Worm (Caenorhabditis elegans): ENCODE measurements around the gene C32H11.3.

C32H11.3 gene

DNA sequence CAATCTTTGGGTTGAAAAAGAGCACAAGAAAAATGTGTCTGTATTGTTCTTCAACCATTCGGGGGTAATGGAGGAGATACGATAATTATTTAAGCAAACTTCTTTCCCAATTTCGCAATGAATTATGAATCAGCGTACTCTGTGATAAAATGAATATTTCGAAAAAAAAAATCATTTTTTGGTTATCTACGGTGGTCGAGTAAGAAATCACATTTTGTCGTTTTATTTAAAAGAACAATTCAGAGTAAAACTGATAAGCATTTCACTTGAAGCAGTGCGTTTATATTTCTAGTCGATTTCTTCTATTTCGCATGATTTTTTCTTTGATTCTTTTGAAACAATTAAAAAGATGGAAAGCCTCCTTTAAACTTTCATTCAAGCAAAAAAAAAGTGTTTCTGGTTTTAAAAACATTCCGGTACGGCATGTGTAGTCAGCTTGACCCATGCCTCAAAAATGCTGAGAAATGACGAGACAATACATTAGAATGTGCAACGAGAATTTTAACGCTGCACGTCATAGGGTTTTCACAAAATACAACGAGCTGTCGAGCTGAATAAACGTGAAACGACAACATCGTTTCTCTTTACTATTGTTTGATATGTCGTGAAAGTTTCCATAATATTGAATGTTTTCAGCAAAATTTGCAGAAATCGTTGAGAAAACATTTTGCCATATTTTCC lies 15.8 kb upstream of the C32H11.3 start, which contains the start of gene K08D8.2:
Gene K08D8.2 (plus strand): TSS at position 631 of the 681 bp plus-strand sequence.
- TF ChIP-seq cog-1 (tag; optimal IDR thresholded peaks at IDR 0.05) (no peak), tab-1 (GFP tag; IDR thresholded peaks at IDR 0.05) (no peak), flt-1 (GFP tag; IDR thresholded peaks at IDR 0.05) (no peak), T22C8.4 (GFP tag; IDR thresholded peaks at IDR 0.05) (no peak), klf-2 (GFP tag; conservative IDR thresholded peaks at IDR 0.05) (no peak), ztf-29 (GFP tag; IDR thresholded peaks at IDR 0.05) (no peak), med-1 (GFP tag; optimal IDR thresholded peaks at IDR 0.05; ENCODE audit: insufficient read depth) (no peak), ref-1 (GFP tag; conservative IDR thresholded peaks at IDR 0.05) (no peak), ztf-23 (GFP tag; IDR thresholded peaks at IDR 0.05) (no peak)

DNA sequence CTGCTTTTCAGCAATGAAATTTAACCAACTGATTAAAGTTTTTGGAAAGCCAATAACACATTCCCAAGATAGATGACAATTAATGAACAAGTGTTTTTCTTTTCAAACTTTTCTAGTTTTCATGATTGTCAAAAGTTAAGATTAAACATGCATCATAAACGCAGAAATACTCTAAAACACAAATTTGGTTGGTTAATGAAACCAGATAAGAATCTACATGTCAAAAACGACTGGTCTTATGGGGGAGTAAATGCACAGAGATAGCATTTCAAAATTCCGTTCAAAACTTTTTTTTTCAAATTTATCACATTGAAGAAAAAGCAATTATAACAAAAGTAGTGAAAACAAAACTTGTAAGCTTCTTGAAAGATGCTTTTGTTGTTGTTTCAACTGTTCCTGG lies 14.7 kb upstream of the C32H11.3 start:
- no peak for TF ChIP-seq T22C8.4 (GFP tag; IDR thresholded peaks at IDR 0.05)
- no peak for TF ChIP-seq klf-2 (GFP tag; conservative IDR thresholded peaks at IDR 0.05)
- TF ChIP-seq med-1 (GFP tag; optimal IDR thresholded peaks at IDR 0.05; ENCODE audit: insufficient read depth): no peak
- TF ChIP-seq ztf-23 (GFP tag; IDR thresholded peaks at IDR 0.05): no peak
- no peak for TF ChIP-seq ref-1 (GFP tag; conservative IDR thresholded peaks at IDR 0.05)
- TF ChIP-seq cog-1 (tag; optimal IDR thresholded peaks at IDR 0.05): no peak
- TF ChIP-seq ztf-29 (GFP tag; IDR thresholded peaks at IDR 0.05): no peak
- no peak for TF ChIP-seq flt-1 (GFP tag; IDR thresholded peaks at IDR 0.05)
- TF ChIP-seq tab-1 (GFP tag; IDR thresholded peaks at IDR 0.05): no peak

DNA sequence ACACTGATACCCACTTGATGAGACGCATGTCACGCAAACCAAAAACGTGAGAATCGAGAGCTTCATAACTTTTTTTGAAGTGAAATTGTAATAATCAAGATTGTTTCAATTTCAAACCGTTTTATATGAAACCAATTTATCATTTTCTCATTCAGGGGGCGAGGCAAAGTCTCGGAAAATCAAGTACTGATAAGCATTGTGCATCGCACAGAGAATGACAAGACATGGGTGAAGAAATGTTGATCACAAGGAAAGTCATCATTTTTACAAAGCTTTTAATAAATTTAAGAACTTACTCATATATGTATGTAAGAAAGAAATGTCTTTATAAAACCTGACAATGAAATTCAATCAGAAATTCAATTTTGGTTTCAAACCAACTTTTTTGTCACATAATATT lies 11.8 kb upstream of the C32H11.3 start, which contains the start of gene K08D8.3:
Gene K08D8.3 (minus strand): TSS at position 131 of the 400 bp plus-strand sequence.
- TF ChIP-seq T22C8.4 (GFP tag; IDR thresholded peaks at IDR 0.05) (no peak), tab-1 (GFP tag; IDR thresholded peaks at IDR 0.05) (no peak), ztf-23 (GFP tag; IDR thresholded peaks at IDR 0.05) (no peak), klf-2 (GFP tag; conservative IDR thresholded peaks at IDR 0.05) (no peak), ztf-29 (GFP tag; IDR thresholded peaks at IDR 0.05) (no peak), flt-1 (GFP tag; IDR thresholded peaks at IDR 0.05) (no peak), cog-1 (tag; optimal IDR thresholded peaks at IDR 0.05) (no peak), ref-1 (GFP tag; conservative IDR thresholded peaks at IDR 0.05) (no peak), med-1 (GFP tag; optimal IDR thresholded peaks at IDR 0.05; ENCODE audit: insufficient read depth) (no peak)

DNA sequence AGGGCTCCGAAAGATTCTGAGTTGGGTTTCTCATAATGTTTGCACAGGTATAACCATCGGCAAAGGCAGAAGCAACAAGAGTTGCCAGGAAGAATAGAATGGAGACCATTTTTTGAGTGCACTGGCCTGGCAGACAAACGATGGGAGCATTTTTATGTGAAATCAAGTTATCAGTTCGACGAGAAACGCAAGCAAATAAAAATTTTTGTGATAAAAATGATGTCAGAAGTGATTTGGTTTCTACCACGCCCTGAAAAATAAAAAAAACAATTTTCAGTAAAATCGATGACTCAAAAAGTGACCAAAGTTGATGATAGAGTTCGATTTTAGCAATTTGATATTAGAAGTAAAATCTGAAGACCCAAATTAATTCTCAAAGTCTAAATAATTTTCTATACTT lies 8.5 kb upstream of the C32H11.3 start, which contains the start of gene K08D8.4:
Gene K08D8.4 (minus strand): TSS at position 128 of the 400 bp plus-strand sequence.
- no peak for TF ChIP-seq ztf-29 (GFP tag; IDR thresholded peaks at IDR 0.05)
- no peak for TF ChIP-seq klf-2 (GFP tag; conservative IDR thresholded peaks at IDR 0.05)
- no peak for TF ChIP-seq tab-1 (GFP tag; IDR thresholded peaks at IDR 0.05)
- no peak for TF ChIP-seq ztf-23 (GFP tag; IDR thresholded peaks at IDR 0.05)
- TF ChIP-seq T22C8.4 (GFP tag; IDR thresholded peaks at IDR 0.05): no peak
- no peak for TF ChIP-seq ref-1 (GFP tag; conservative IDR thresholded peaks at IDR 0.05)
- no peak for TF ChIP-seq cog-1 (tag; optimal IDR thresholded peaks at IDR 0.05)
- no peak for TF ChIP-seq med-1 (GFP tag; optimal IDR thresholded peaks at IDR 0.05; ENCODE audit: insufficient read depth)
- no peak for TF ChIP-seq flt-1 (GFP tag; IDR thresholded peaks at IDR 0.05)

DNA sequence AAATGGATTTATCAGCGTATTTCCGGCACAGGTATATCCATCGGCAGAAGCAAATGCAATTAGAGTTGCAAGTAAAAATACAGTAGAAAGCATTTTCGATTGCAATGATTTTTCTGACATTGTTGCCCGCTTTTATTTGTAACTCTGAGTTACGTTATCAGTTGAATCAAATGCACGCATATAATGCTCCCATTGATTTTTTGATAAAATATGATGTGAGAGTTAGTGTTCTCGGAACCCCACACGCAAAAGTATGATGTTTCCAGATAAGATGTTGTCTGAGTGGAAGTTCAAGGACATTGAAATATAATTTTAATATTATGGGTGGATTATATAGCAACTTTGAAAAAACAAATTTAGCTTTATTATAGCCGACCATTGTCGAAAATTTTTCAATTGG lies 6.4 kb upstream of the C32H11.3 start, which contains the start of gene K08D8.5:
Gene K08D8.5 (minus strand): TSS at position 140 of the 400 bp plus-strand sequence.
- no peak for TF ChIP-seq klf-2 (GFP tag; conservative IDR thresholded peaks at IDR 0.05)
- no peak for TF ChIP-seq tab-1 (GFP tag; IDR thresholded peaks at IDR 0.05)
- TF ChIP-seq med-1 (GFP tag; optimal IDR thresholded peaks at IDR 0.05; ENCODE audit: insufficient read depth): no peak
- no peak for TF ChIP-seq cog-1 (tag; optimal IDR thresholded peaks at IDR 0.05)
- no peak for TF ChIP-seq flt-1 (GFP tag; IDR thresholded peaks at IDR 0.05)
- TF ChIP-seq ztf-23 (GFP tag; IDR thresholded peaks at IDR 0.05): no peak
- TF ChIP-seq T22C8.4 (GFP tag; IDR thresholded peaks at IDR 0.05): no peak
- TF ChIP-seq ref-1 (GFP tag; conservative IDR thresholded peaks at IDR 0.05): no peak
- no peak for TF ChIP-seq ztf-29 (GFP tag; IDR thresholded peaks at IDR 0.05)

DNA sequence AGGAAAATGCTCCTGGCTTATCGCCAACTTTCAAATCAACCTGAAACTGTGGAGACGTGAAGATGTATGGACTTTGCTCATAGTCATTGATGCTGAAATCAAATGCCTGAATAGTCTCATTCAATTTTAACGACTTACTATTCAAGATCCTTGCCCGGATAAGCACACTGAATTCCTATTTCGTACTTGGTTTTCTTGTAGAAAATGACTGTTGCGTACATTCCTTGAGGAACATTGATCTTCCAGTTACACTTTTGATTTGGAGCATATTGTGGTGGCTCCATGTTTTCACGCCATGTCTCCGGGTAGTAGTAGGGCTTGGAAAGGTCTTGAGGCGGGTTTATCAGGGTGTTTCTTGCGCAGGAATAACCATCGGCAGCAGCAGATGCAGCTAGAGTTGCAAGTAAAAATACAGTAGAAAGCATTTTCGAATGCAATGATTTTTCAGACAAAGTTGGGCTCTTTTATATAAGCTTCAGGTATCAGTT lies 3.8 kb upstream of the C32H11.3 start, which contains the start of gene irg-6:
Gene irg-6 (minus strand): TSS at position 438 of the 488 bp plus-strand sequence.
- TF ChIP-seq ztf-29 (GFP tag; IDR thresholded peaks at IDR 0.05): no peak
- no peak for TF ChIP-seq flt-1 (GFP tag; IDR thresholded peaks at IDR 0.05)
- no peak for TF ChIP-seq T22C8.4 (GFP tag; IDR thresholded peaks at IDR 0.05)
- no peak for TF ChIP-seq ztf-23 (GFP tag; IDR thresholded peaks at IDR 0.05)
- TF ChIP-seq tab-1 (GFP tag; IDR thresholded peaks at IDR 0.05): no peak
- no peak for TF ChIP-seq cog-1 (tag; optimal IDR thresholded peaks at IDR 0.05)
- no peak for TF ChIP-seq med-1 (GFP tag; optimal IDR thresholded peaks at IDR 0.05; ENCODE audit: insufficient read depth)
- TF ChIP-seq ref-1 (GFP tag; conservative IDR thresholded peaks at IDR 0.05): no peak
- no peak for TF ChIP-seq klf-2 (GFP tag; conservative IDR thresholded peaks at IDR 0.05)

DNA sequence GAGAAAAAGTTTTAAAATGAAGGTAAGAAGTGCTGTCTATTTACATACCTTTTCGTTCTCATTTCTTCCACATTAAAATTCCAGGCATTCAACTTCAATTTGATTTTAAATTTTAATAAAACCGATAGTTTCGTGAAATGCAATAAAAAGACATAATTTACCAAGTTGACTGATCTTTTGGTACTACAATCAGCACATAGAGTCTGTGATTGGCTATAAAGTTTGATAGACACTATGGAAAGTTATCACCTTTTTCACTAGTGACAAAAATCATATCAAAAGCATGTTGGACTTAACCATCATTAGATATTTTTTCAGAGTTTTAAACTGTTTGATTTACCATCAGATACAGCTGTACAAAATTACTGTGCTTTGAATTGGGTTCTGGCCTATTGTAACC lies 2.9 kb upstream of the C32H11.3 start, which contains the start of gene srz-15:
Gene srz-15 (plus strand): TSS at position 301 of the 400 bp plus-strand sequence.
- TF ChIP-seq cog-1 (tag; optimal IDR thresholded peaks at IDR 0.05) (no peak), T22C8.4 (GFP tag; IDR thresholded peaks at IDR 0.05) (no peak), flt-1 (GFP tag; IDR thresholded peaks at IDR 0.05) (no peak), tab-1 (GFP tag; IDR thresholded peaks at IDR 0.05) (no peak), ztf-29 (GFP tag; IDR thresholded peaks at IDR 0.05) (no peak), klf-2 (GFP tag; conservative IDR thresholded peaks at IDR 0.05) (no peak), ztf-23 (GFP tag; IDR thresholded peaks at IDR 0.05) (no peak), med-1 (GFP tag; optimal IDR thresholded peaks at IDR 0.05; ENCODE audit: insufficient read depth) (no peak), ref-1 (GFP tag; conservative IDR thresholded peaks at IDR 0.05) (no peak)

DNA sequence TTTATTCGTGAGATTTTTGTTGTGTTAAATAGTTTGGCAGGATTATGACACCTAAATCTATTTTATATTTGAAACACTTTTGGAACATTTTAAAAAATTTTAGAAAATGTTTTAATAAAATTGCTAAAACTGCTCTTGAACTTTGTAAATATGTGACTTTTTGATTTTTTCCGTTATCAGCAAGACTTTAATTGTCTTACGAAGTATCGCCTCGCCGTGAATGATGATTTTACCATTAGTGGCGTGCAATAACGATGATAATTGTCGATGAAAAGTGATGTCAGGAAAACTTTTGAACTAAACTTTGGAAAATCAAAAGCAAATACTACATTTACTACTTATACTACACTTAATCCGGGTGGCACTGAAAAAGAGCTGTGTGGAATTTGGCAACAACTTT lies 2.2 kb downstream of the C32H11.3 start:
- no peak for TF ChIP-seq tab-1 (GFP tag; IDR thresholded peaks at IDR 0.05)
- TF ChIP-seq T22C8.4 (GFP tag; IDR thresholded peaks at IDR 0.05): no peak
- TF ChIP-seq cog-1 (tag; optimal IDR thresholded peaks at IDR 0.05): no peak
- no peak for TF ChIP-seq ztf-23 (GFP tag; IDR thresholded peaks at IDR 0.05)
- TF ChIP-seq klf-2 (GFP tag; conservative IDR thresholded peaks at IDR 0.05): no peak
- TF ChIP-seq med-1 (GFP tag; optimal IDR thresholded peaks at IDR 0.05; ENCODE audit: insufficient read depth): no peak
- TF ChIP-seq flt-1 (GFP tag; IDR thresholded peaks at IDR 0.05): no peak
- TF ChIP-seq ref-1 (GFP tag; conservative IDR thresholded peaks at IDR 0.05): no peak
- TF ChIP-seq ztf-29 (GFP tag; IDR thresholded peaks at IDR 0.05): no peak

DNA sequence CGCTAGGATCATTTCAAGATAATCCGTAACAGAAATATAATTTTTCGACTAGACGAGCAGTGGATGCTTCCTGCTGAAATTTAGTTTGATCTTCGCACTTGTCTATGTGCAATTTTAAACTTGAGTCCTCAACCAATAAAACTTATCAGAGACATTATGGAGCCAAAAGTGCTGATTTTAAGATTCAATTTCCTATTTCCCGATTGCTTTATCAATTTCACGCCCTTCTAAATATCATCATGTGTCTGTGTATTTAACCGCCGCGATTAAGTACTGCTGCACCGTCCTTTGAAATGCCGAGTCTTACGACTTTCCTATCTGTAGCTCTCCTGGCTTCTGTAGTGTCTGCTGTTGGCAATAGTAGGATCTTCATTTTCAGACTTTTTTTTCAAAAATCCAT lies 2.7 kb downstream of the C32H11.3 start, which contains the start of gene C32H11.4:
Gene C32H11.4 (plus strand): TSS at position 238 of the 400 bp plus-strand sequence.
- no peak for TF ChIP-seq cog-1 (tag; optimal IDR thresholded peaks at IDR 0.05)
- TF ChIP-seq med-1 (GFP tag; optimal IDR thresholded peaks at IDR 0.05; ENCODE audit: insufficient read depth): no peak
- TF ChIP-seq ref-1 (GFP tag; conservative IDR thresholded peaks at IDR 0.05): no peak
- no peak for TF ChIP-seq ztf-23 (GFP tag; IDR thresholded peaks at IDR 0.05)

Data from whole organism, midembryonic.